Worm (Caenorhabditis elegans): ENCODE measurements around the gene nhr-66.

nhr-66 gene

ce11 chrIV:8205272-8206098, 30.9 kb downstream of the nhr-66 start, which contains the start of gene hgrs-1:
Gene hgrs-1, minus strand, starts transcription at chrIV:8206048.
- peak in 1 of 3 experiments; percentile 3 for TF ChIP-seq ceh-82 (tag; optimal IDR thresholded peaks at IDR 0.05)
- TF ChIP-seq fkh-4 (tag; optimal IDR thresholded peaks at IDR 0.05; ENCODE audit: borderline replicate concordance) = no peak
- peak in 1 of 2 experiments; percentile 21 for TF ChIP-seq lin-35 (GFP tag; optimal IDR thresholded peaks at IDR 0.05)
- TF ChIP-seq efl-1 (optimal IDR thresholded peaks at IDR 0.05) = peak in 1 of 2 experiments; percentile 38
- TF ChIP-seq efl-1 (GFP tag; optimal IDR thresholded peaks at IDR 0.05 in 1 of 2) = no peak
- TF ChIP-seq C16A3.4 (tag; optimal IDR thresholded peaks at IDR 0.05) = no peak
- peak; percentile 29 for TF ChIP-seq blmp-1 (tag; optimal IDR thresholded peaks at IDR 0.05)
- TF ChIP-seq dpl-1 (GFP tag; optimal IDR thresholded peaks at IDR 0.05) = peak in 1 of 3 experiments; percentile 9

ce11 chrIV:8203555-8203954, 32.8 kb downstream of the nhr-66 start:
- TF ChIP-seq tlp-1 (tag; optimal IDR thresholded peaks at IDR 0.05) (no peak), efl-1 (optimal IDR thresholded peaks at IDR 0.05) (no peak), efl-1 (GFP tag; optimal IDR thresholded peaks at IDR 0.05 in 1 of 2) (peak in 1 of 2 experiments; percentile 43)

- TF ChIP-seq nhr-11 (tag; optimal IDR thresholded peaks at IDR 0.05) (no peak), ceh-88 (GFP tag; IDR thresholded peaks at IDR 0.05) (no peak), nhr-85 (tag) (no peak), ama-1 (optimal IDR thresholded peaks at IDR 0.05) (no peak)
Measured at ce11 chrIV:8201133-8201532, 35.3 kb downstream of the nhr-66 start, which contains the start of gene glrx-22. Gene glrx-22, minus strand, starts transcription at chrIV:8201233.

ce11 chrIV:8199824-8200223, 36.6 kb downstream of the nhr-66 start:
- TF ChIP-seq lin-13 (GFP tag; optimal IDR thresholded peaks at IDR 0.05) (no peak), blmp-1 (tag; optimal IDR thresholded peaks at IDR 0.05) (no peak), ztf-4 (tag; optimal IDR thresholded peaks at IDR 0.05) (no peak), ama-1 (optimal IDR thresholded peaks at IDR 0.05) (no peak), irx-1 (tag; optimal IDR thresholded peaks at IDR 0.05) (no peak), tlp-1 (tag; optimal IDR thresholded peaks at IDR 0.05) (no peak), jun-1 (tag; optimal IDR thresholded peaks at IDR 0.05) (no peak), C16A3.4 (tag; optimal IDR thresholded peaks at IDR 0.05) (no peak), aha-1 (tag; optimal IDR thresholded peaks at IDR 0.05) (no peak), hpl-2 (GFP tag; optimal IDR thresholded peaks at IDR 0.05) (no peak)

- TF ChIP-seq F16B12.6 (tag; optimal IDR thresholded peaks at IDR 0.05) (no peak), jun-1 (tag; optimal IDR thresholded peaks at IDR 0.05) (no peak), swsn-7 (tag; optimal IDR thresholded peaks at IDR 0.05) (no peak), skn-1 (tag; optimal IDR thresholded peaks at IDR 0.05) (no peak), pag-3 (tag; optimal IDR thresholded peaks at IDR 0.05; ENCODE audit: borderline replicate concordance, insufficient read depth) (no peak), ceh-90 (tag; optimal IDR thresholded peaks at IDR 0.05) (no peak), zip-4 (GFP tag; optimal IDR thresholded peaks at IDR 0.05) (no peak), xbp-1 (tag; optimal IDR thresholded peaks at IDR 0.05) (no peak), ceh-63 (GFP tag; optimal IDR thresholded peaks at IDR 0.05) (no peak), nhr-77 (tag; optimal IDR thresholded peaks at IDR 0.05) (no peak), unc-130 (tag; optimal IDR thresholded peaks at IDR 0.05) (no peak), nhr-47 (tag; optimal IDR thresholded peaks at IDR 0.05) (no peak), alr-1 (tag; optimal IDR thresholded peaks at IDR 0.05; ENCODE audit: borderline replicate concordance) (no peak), ztf-4 (tag; optimal IDR thresholded peaks at IDR 0.05) (no peak)
Measured at ce11 chrIV:8199274-8199673, 37.1 kb downstream of the nhr-66 start.

- TF ChIP-seq elt-3 (tag; optimal IDR thresholded peaks at IDR 0.05) (no peak), elt-2 (tag; optimal IDR thresholded peaks at IDR 0.05) (no peak), zip-4 (GFP tag; optimal IDR thresholded peaks at IDR 0.05) (no peak), egl-27 (tag; optimal IDR thresholded peaks at IDR 0.05) (no peak), C34B4.2 (tag; optimal IDR thresholded peaks at IDR 0.05) (no peak), mef-2 (tag; optimal IDR thresholded peaks at IDR 0.05) (no peak), lir-3 (tag; optimal IDR thresholded peaks at IDR 0.05; ENCODE audit: poor library complexity) (no peak), nhr-237 (tag; optimal IDR thresholded peaks at IDR 0.05) (no peak), F16B12.6 (tag; optimal IDR thresholded peaks at IDR 0.05) (no peak), efl-3 (GFP tag; optimal IDR thresholded peaks at IDR 0.05) (no peak), aly-2 (tag; optimal IDR thresholded peaks at IDR 0.05) (no peak), ceh-90 (tag; optimal IDR thresholded peaks at IDR 0.05) (no peak), nhr-84 (tag; optimal IDR thresholded peaks at IDR 0.05) (no peak)
Measured at ce11 chrIV:8198851-8199250, 37.6 kb downstream of the nhr-66 start, which contains the start of gene wsp-1. Gene wsp-1, minus strand, starts transcription at chrIV:8198951.

All from whole organism, L1 larva.